Worm (Caenorhabditis elegans): ENCODE results near the gene srj-23.

The srj-23 gene

DNA sequence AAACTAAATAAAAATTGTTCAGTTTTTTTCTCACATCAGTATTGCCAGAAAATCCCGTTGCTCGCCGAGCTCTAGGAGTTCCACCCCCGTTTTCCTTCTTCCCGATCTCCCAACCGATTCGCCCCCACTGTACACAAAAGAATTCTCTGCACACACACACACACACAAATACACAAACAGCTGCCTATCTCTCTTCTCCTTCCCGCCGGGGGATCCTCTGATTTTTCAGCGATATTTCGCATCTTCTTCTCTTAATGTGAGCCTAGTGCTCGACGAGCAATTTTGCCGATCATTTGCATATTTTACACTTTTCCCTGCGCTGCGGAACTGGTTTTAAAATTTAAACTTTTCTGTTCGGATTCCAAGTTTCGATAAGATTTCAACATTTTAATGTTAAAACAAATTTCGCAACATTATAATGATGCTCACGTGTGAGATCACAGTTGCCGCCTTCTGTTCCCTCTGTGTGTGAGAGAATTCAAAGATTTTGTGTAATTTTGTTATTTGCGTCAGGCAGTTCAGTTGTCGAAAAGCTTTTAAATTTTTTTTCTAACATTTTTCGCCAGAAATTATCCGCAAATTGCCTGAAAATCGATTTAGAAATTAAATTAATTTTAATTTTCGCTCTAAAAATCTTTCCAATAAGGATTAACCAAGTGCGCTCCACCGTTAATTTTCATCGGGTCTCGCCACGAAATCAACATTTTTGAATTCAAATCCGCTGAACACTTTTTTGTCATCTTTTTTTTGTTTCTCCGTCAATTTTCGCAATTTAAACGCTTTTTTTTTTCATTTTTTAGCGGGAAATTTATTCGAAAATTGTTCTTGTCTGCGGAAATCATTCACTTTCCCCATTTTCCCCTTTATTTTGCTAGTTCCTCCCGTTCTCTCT is 19.9 kb downstream of the srj-23 start (continued):
- peak; percentile 64 for TF ChIP-seq dpl-1 (GFP tag; optimal IDR thresholded peaks at IDR 0.05)
- peak; percentile 50 for TF ChIP-seq dox-1 (GFP tag; IDR thresholded peaks at IDR 0.05)
- no peak for TF ChIP-seq atf-7 (tag; optimal IDR thresholded peaks at IDR 0.05)
- no peak for TF ChIP-seq pha-4 (tag; optimal IDR thresholded peaks at IDR 0.05)
- TF ChIP-seq efl-1 (GFP tag; optimal IDR thresholded peaks at IDR 0.05) = peak; percentile 73
- no peak for TF ChIP-seq bed-1 (GFP tag; IDR thresholded peaks at IDR 0.05)
- TF ChIP-seq unc-62 (GFP tag; optimal IDR thresholded peaks at IDR 0.05) = no peak
- TF ChIP-seq ets-4 (GFP tag; optimal IDR thresholded peaks at IDR 0.05) = no peak
- no peak for TF ChIP-seq tbx-9 (tag; optimal IDR thresholded peaks at IDR 0.05; ENCODE audit: borderline replicate concordance)
- TF ChIP-seq somi-1 (GFP tag; optimal IDR thresholded peaks at IDR 0.05) = no peak
- peak; percentile 95 for TF ChIP-seq F33H1.4 (GFP tag; IDR thresholded peaks at IDR 0.05)
- no peak for TF ChIP-seq ekl-4 (GFP tag; IDR thresholded peaks at IDR 0.05)
- no peak for TF ChIP-seq attf-6 (GFP tag; IDR thresholded peaks at IDR 0.05)
- TF ChIP-seq ccch-3 (GFP tag; optimal IDR thresholded peaks at IDR 0.05) = no peak
- TF ChIP-seq snpc-1.1 (tag; optimal IDR thresholded peaks at IDR 0.05; ENCODE audit: insufficient read depth) = no peak
- no peak for TF ChIP-seq lsy-27 (tag; optimal IDR thresholded peaks at IDR 0.05; ENCODE audit: borderline replicate concordance, insufficient read depth)
- TF ChIP-seq Y95B8A.8 (GFP tag; IDR thresholded peaks at IDR 0.05) = no peak
- TF ChIP-seq D2030.7 (GFP tag; IDR thresholded peaks at IDR 0.05) = peak; percentile 77
- TF ChIP-seq unc-130 (GFP tag; optimal IDR thresholded peaks at IDR 0.05) = no peak
- TF ChIP-seq gei-17 (GFP tag; optimal IDR thresholded peaks at IDR 0.05) = no peak
- no peak for TF ChIP-seq Y56A3A.18 (GFP tag; IDR thresholded peaks at IDR 0.05)
- TF ChIP-seq sea-2 (GFP tag; IDR thresholded peaks at IDR 0.05) = no peak
- peak; percentile 38; the same call in 1 of the 2 replicates for TF ChIP-seq zfh-2 (GFP tag; conservative IDR thresholded peaks at IDR 0.05)
- TF ChIP-seq dpff-1 (tag; optimal IDR thresholded peaks at IDR 0.05) = no peak
- peak; percentile 27; the same call in 1 of the 2 replicates for TF ChIP-seq cebp-1 (GFP tag; IDR thresholded peaks at IDR 0.05)
- TF ChIP-seq cebp-1 (tag; optimal IDR thresholded peaks at IDR 0.05) = peak; percentile 92
- peak; percentile 6 for TF ChIP-seq snpc-3.4 (tag; optimal IDR thresholded peaks at IDR 0.05)
- peak; percentile 92 for TF ChIP-seq lin-54 (GFP tag; optimal IDR thresholded peaks at IDR 0.05)
- TF ChIP-seq lsl-1 (GFP tag; optimal IDR thresholded peaks at IDR 0.05) = peak; percentile 67
- no peak for TF ChIP-seq ztf-18 (tag; optimal IDR thresholded peaks at IDR 0.05)
- TF ChIP-seq C06A6.2 (GFP tag; conservative IDR thresholded peaks at IDR 0.05) = no peak
- no peak for TF ChIP-seq F22D6.2 (tag; optimal IDR thresholded peaks at IDR 0.05)
- no peak for TF ChIP-seq sdz-38 (tag; optimal IDR thresholded peaks at IDR 0.05)
- TF ChIP-seq F52B5.7 (tag; optimal IDR thresholded peaks at IDR 0.05) = no peak
- peak; percentile 29 for TF ChIP-seq F23B12.7 (tag; optimal IDR thresholded peaks at IDR 0.05; ENCODE audit: insufficient read depth)
- no peak for TF ChIP-seq B0035.1 (tag; optimal IDR thresholded peaks at IDR 0.05)
- TF ChIP-seq rec-8 (tag; optimal IDR thresholded peaks at IDR 0.05) = no peak
- no peak for TF ChIP-seq egl-18 (GFP tag; IDR thresholded peaks at IDR 0.05)
- peak; percentile 43 for TF ChIP-seq ZK185.1 (tag; optimal IDR thresholded peaks at IDR 0.05; ENCODE audit: poor library complexity, severe bottlenecking)
- TF ChIP-seq ceh-58 (GFP tag; IDR thresholded peaks at IDR 0.05) = no peak
- no peak for TF ChIP-seq sptf-2 (GFP tag; optimal IDR thresholded peaks at IDR 0.05)
- TF ChIP-seq lin-35 (GFP tag; optimal IDR thresholded peaks at IDR 0.05) = peak in 2 of 3 experiments; percentile 22 to 53
- TF ChIP-seq ztf-6 (GFP tag; IDR thresholded peaks at IDR 0.05) = no peak
- no peak for TF ChIP-seq mxl-1 (tag; optimal IDR thresholded peaks at IDR 0.05)
- TF ChIP-seq ceh-79 (tag; optimal IDR thresholded peaks at IDR 0.05) = no peak
- TF ChIP-seq pbrm-1 (GFP tag; IDR thresholded peaks at IDR 0.05) = peak; percentile 37; the same call in 1 of the 2 replicates
